Worm (Caenorhabditis elegans): ENCODE results near the gene taf-7.1.

ce11 chrX:11870393-11870792 is 33.1 kb upstream of the taf-7.1 start:
- TF ChIP-seq him-1 (tag; optimal IDR thresholded peaks at IDR 0.05) (no peak), W03F9.2 (tag; optimal IDR thresholded peaks at IDR 0.05) (no peak)
